Fruit fly (Drosophila melanogaster) whole organism, embryonic: ENCODE results near the gene BORCS5.

Experiments
- BEAF-32 ChIP-seq: fragments of 200-800 bp; sonication (Bioruptor generic); optimal IDR thresholded peaks from 3 replicates; lab custom pipeline; 2017; ENCODE audit warnings: missing biosample characterization, missing genetic modification characterization, mild to moderate bottlenecking, moderate library complexity, missing genetic modification reagents
- Bgb ChIP-seq: fragments of 200-800 bp; sonication (Bioruptor generic); IDR thresholded peaks from 2 replicates; pipeline ENCODE4 v1.3.6; 2022; ENCODE audit warnings: missing biosample characterization, missing genetic modification characterization; ENCODE audit not compliant: partially characterized antibody
- CG11247 ChIP-seq: fragments of 200-800 bp; sonication (Bioruptor generic); IDR thresholded peaks from 2 replicates; pipeline ENCODE4 v1.3.6; 2022; ENCODE audit warnings: missing biosample characterization, missing genetic modification characterization
- CG13287 ChIP-seq: fragments of 200-800 bp; sonication (Bioruptor generic); IDR thresholded peaks from 2 replicates; pipeline ENCODE4 v1.3.6; 2022; ENCODE audit warnings: missing biosample characterization, missing genetic modification characterization; ENCODE audit not compliant: partially characterized antibody
- CG14014 ChIP-seq: fragments of 200-800 bp; sonication (Bioruptor generic); IDR thresholded peaks from 2 replicates; pipeline ENCODE4 v1.3.6; 2022; ENCODE audit warnings: missing biosample characterization, missing genetic modification characterization
- CG14860 ChIP-seq: fragments of 200-800 bp; sonication (Bioruptor generic); IDR thresholded peaks from 3 replicates; pipeline ENCODE4 v1.3.6; 2022; ENCODE audit warnings: missing biosample characterization, missing genetic modification characterization; ENCODE audit not compliant: partially characterized antibody
- CG15011 ChIP-seq: fragments of 200-800 bp; sonication (Bioruptor generic); optimal IDR thresholded peaks from 3 replicates; lab custom pipeline; 2018; ENCODE audit warnings: missing biosample characterization, mild to moderate bottlenecking, missing genetic modification characterization
- CG1603 ChIP-seq: fragments of 200-800 bp; sonication (Bioruptor generic); optimal IDR thresholded peaks from 2 replicates; lab custom pipeline; 2019; ENCODE audit warnings: missing biosample characterization, mild to moderate bottlenecking, missing genetic modification characterization, moderate library complexity
- CG18011 ChIP-seq: fragments of 200-800 bp; sonication (Bioruptor generic); optimal IDR thresholded peaks from 2 replicates; lab custom pipeline; 2017; ENCODE audit warnings: missing biosample characterization, missing genetic modification characterization, mild to moderate bottlenecking, moderate library complexity, missing genotype
- CG2116 ChIP-seq: fragments of 200-800 bp; sonication (Bioruptor generic); optimal IDR thresholded peaks from 3 replicates; lab custom pipeline; 2018; ENCODE audit warnings: missing biosample characterization, mild to moderate bottlenecking, missing genetic modification characterization
- CG2129 ChIP-seq: fragments of 200-800 bp; sonication (Bioruptor generic); IDR thresholded peaks from 2 replicates; pipeline ENCODE4 v1.3.6; 2022; ENCODE audit warnings: missing biosample characterization, missing genetic modification characterization; ENCODE audit not compliant: partially characterized antibody
- CG30020 ChIP-seq: fragments of 200-800 bp; optimal IDR thresholded peaks from 2 replicates; lab custom pipeline; 2019; ENCODE audit warnings: missing biosample characterization, mild to moderate bottlenecking, missing genetic modification characterization, moderate library complexity
- CG31224 ChIP-seq: fragments of 200-800 bp; sonication (Bioruptor generic); IDR thresholded peaks from 2 replicates; pipeline ENCODE4 v1.3.6; 2022; ENCODE audit warnings: missing biosample characterization, missing genetic modification characterization
- CG3995 ChIP-seq: fragments of 200-800 bp; sonication (Bioruptor generic); optimal IDR thresholded peaks from 3 replicates; lab custom pipeline; 2016; ENCODE audit warnings: missing biosample characterization, missing genetic modification characterization
- CG42726 ChIP-seq: fragments of 200-800 bp; sonication (Bioruptor generic); IDR thresholded peaks from 2 replicates; pipeline ENCODE4 v1.3.6; 2022; ENCODE audit warnings: missing biosample characterization, missing genetic modification characterization; ENCODE audit not compliant: partially characterized antibody
- CG4360 ChIP-seq: fragments of 200-800 bp; sonication (Bioruptor generic); IDR thresholded peaks from 2 replicates; pipeline ENCODE4 v1.3.6; 2022; ENCODE audit warnings: missing biosample characterization, missing genetic modification characterization
- CG4404 ChIP-seq: fragments of 200-800 bp; sonication (Bioruptor generic); IDR thresholded peaks from 2 replicates; pipeline ENCODE4 v1.3.6; 2022; ENCODE audit warnings: missing biosample characterization, missing genetic modification characterization
- CG4424 ChIP-seq: fragments of 200-800 bp; sonication (Bioruptor generic); optimal IDR thresholded peaks from 3 replicates; lab custom pipeline; 2016; ENCODE audit warnings: missing biosample characterization, missing genetic modification characterization
- CG4707 ChIP-seq: fragments of 200-800 bp; sonication (Bioruptor generic); optimal IDR thresholded peaks from 2 replicates; lab custom pipeline; 2018; ENCODE audit warnings: missing biosample characterization, mild to moderate bottlenecking, missing genetic modification characterization, moderate library complexity
- CG8281 ChIP-seq: fragments of 200-800 bp; sonication (Bioruptor generic); optimal IDR thresholded peaks from 2 replicates; lab custom pipeline; 2018; ENCODE audit warnings: missing biosample characterization, mild to moderate bottlenecking, missing genetic modification characterization, moderate library complexity
- CG9817 ChIP-seq: fragments of 200-800 bp; sonication (Bioruptor generic); optimal IDR thresholded peaks from 2 replicates; lab custom pipeline; 2018; ENCODE audit warnings: missing biosample characterization, mild to moderate bottlenecking, missing genetic modification characterization, moderate library complexity
- CHES-1-like ChIP-seq: fragments of 200-800 bp; sonication (Bioruptor generic); optimal IDR thresholded peaks from 2 replicates; lab custom pipeline; 2016; ENCODE audit warnings: missing biosample characterization, missing genetic modification characterization
- Dref ChIP-seq: fragments of 200-800 bp; sonication (Bioruptor generic); IDR thresholded peaks from 2 replicates; pipeline ENCODE4 v1.3.6; 2022; ENCODE audit warnings: missing biosample characterization, missing genetic modification characterization
- Ets97D ChIP-seq: fragments of 200-800 bp; sonication (Bioruptor generic); optimal IDR thresholded peaks from 3 replicates; lab custom pipeline; 2016; ENCODE audit warnings: missing biosample characterization, missing genetic modification characterization
- Fer3 ChIP-seq: fragments of 200-800 bp; sonication (Bioruptor generic); optimal IDR thresholded peaks from 2 replicates; lab custom pipeline; 2018; ENCODE audit warnings: missing biosample characterization, mild to moderate bottlenecking, missing genetic modification characterization, moderate library complexity
- HHEX ChIP-seq: fragments of 200-800 bp; sonication (Bioruptor generic); optimal IDR thresholded peaks from 3 replicates; lab custom pipeline; 2017; ENCODE audit warnings: missing biosample characterization, mild to moderate bottlenecking, missing genetic modification characterization, missing genetic modification reagents
- HLH4C ChIP-seq: fragments of 200-800 bp; sonication (Bioruptor generic); IDR thresholded peaks from 3 replicates; pipeline ENCODE4 v1.3.6; 2022; ENCODE audit warnings: missing biosample characterization, missing genetic modification characterization; ENCODE audit not compliant: partially characterized antibody
- Scr ChIP-seq: fragments of 200-800 bp; sonication (Bioruptor generic); IDR thresholded peaks from 2 replicates; pipeline ENCODE4 v1.3.6; 2022; ENCODE audit warnings: missing biosample characterization, missing genetic modification characterization; ENCODE audit not compliant: partially characterized antibody
- Stat92E ChIP-seq, 3 experiments: fragments of >200 bp in 2 of 3; fragments of 200-800 bp in 1 of 3; sonication (Bioruptor generic) in 1 of 3; optimal IDR thresholded peaks; 2 replicates each; lab custom pipeline; 2017 to 2019; ENCODE audit warnings: missing biosample characterization in 3 of 3, missing genetic modification characterization in 3 of 3, mild to moderate bottlenecking in 1 of 3, moderate library complexity in 1 of 3
- Xbp1 ChIP-seq: fragments of 200-800 bp; sonication (Bioruptor generic); optimal IDR thresholded peaks from 3 replicates; lab custom pipeline; 2016; ENCODE audit warnings: missing biosample characterization, mild to moderate bottlenecking, missing genetic modification characterization
- YL-1 ChIP-seq: fragments of 200-800 bp; sonication (Bioruptor generic); optimal IDR thresholded peaks from 3 replicates; lab custom pipeline; 2017; ENCODE audit warnings: missing biosample characterization, mild to moderate bottlenecking, missing genetic modification characterization
- amos ChIP-seq: fragments of 200-800 bp; sonication (Bioruptor generic); IDR thresholded peaks from 2 replicates; pipeline ENCODE4 v1.3.6; 2022; ENCODE audit warnings: missing biosample characterization, missing genetic modification characterization; ENCODE audit not compliant: partially characterized antibody
- ara ChIP-seq: fragments of 200-800 bp; sonication (Bioruptor generic); IDR thresholded peaks from 2 replicates; pipeline ENCODE4 v1.3.6; 2022; ENCODE audit warnings: missing biosample characterization, missing genetic modification characterization
- ato ChIP-seq: fragments of 200-800 bp; sonication (Bioruptor generic); IDR thresholded peaks from 2 replicates; pipeline ENCODE4 v1.3.6; 2022; ENCODE audit warnings: missing biosample characterization, missing genetic modification characterization; ENCODE audit not compliant: partially characterized antibody
- chinmo ChIP-seq: fragments of 200-800 bp; sonication (Bioruptor generic); IDR thresholded peaks from 4 replicates; pipeline ENCODE4 v1.3.6; 2022; ENCODE audit warnings: missing biosample characterization, missing genetic modification characterization; ENCODE audit not compliant: partially characterized antibody
- cwo ChIP-seq: fragments of 200-800 bp; sonication (Bioruptor generic); optimal IDR thresholded peaks from 3 replicates; lab custom pipeline; 2017; ENCODE audit warnings: missing biosample characterization, missing genetic modification characterization, mild to moderate bottlenecking, moderate library complexity, missing genetic modification reagents
- dan ChIP-seq: fragments of 200-800 bp; sonication (Bioruptor generic); IDR thresholded peaks from 2 replicates; pipeline ENCODE4 v1.3.6; 2022; ENCODE audit warnings: missing biosample characterization, missing genetic modification characterization
- dm ChIP-seq: fragments of 200-800 bp; sonication (Bioruptor generic); optimal IDR thresholded peaks from 3 replicates; lab custom pipeline; 2016; ENCODE audit warnings: missing biosample characterization, missing genetic modification characterization
- dysf ChIP-seq: fragments of 200-800 bp; sonication (Bioruptor generic); IDR thresholded peaks from 3 replicates; pipeline ENCODE4 v1.3.6; 2022; ENCODE audit warnings: missing biosample characterization, missing genetic modification characterization
- gcm ChIP-seq: fragments of 200-800 bp; sonication (Bioruptor generic); optimal IDR thresholded peaks from 2 replicates; lab custom pipeline; 2019; ENCODE audit warnings: missing biosample characterization, mild to moderate bottlenecking, missing genetic modification characterization, moderate library complexity
- ham ChIP-seq: fragments of 200-800 bp; sonication (Bioruptor generic); IDR thresholded peaks from 2 replicates; pipeline ENCODE4 v1.3.6; 2022; ENCODE audit warnings: missing biosample characterization, missing genetic modification characterization
- hkb ChIP-seq, 2 experiments: fragments of 200-800 bp in 1 of 2; fragments of >200 bp in 1 of 2; sonication (Bioruptor generic) in 1 of 2; IDR thresholded peaks in 1 of 2; optimal IDR thresholded peaks in 1 of 2; 2 replicates each; pipeline versions ENCODE4 v1.3.6 to Lab custom; 2017 to 2022; ENCODE audit warnings: missing biosample characterization in 1 of 2, missing genetic modification characterization in 1 of 2
- inv ChIP-seq: fragments of 200-800 bp; sonication (Bioruptor generic); IDR thresholded peaks from 2 replicates; pipeline ENCODE4 v1.3.6; 2022; ENCODE audit warnings: missing biosample characterization, missing genetic modification characterization; ENCODE audit not compliant: partially characterized antibody
- knrl ChIP-seq: fragments of 200-800 bp; sonication (Bioruptor generic); IDR thresholded peaks from 3 replicates; pipeline ENCODE4 v1.3.6; 2022; ENCODE audit warnings: missing biosample characterization, missing genetic modification characterization; ENCODE audit not compliant: partially characterized antibody
- mam ChIP-seq: fragments of 200-800 bp; sonication (Bioruptor generic); optimal IDR thresholded peaks from 3 replicates; lab custom pipeline; 2016; ENCODE audit warnings: missing biosample characterization, missing genetic modification characterization
- sima ChIP-seq: fragments of 200-800 bp; sonication (Bioruptor generic); optimal IDR thresholded peaks from 2 replicates; lab custom pipeline; 2016; ENCODE audit warnings: missing biosample characterization, missing genetic modification characterization
- slbo ChIP-seq: fragments of 200-800 bp; sonication (Bioruptor generic); IDR thresholded peaks from 2 replicates; pipeline ENCODE4 v1.3.6; 2022; ENCODE audit warnings: missing biosample characterization, missing genetic modification characterization
- unc-4 ChIP-seq: fragments of 200-800 bp; sonication (Bioruptor generic); IDR thresholded peaks from 2 replicates; pipeline ENCODE4 v1.3.6; 2022; ENCODE audit warnings: missing biosample characterization, missing genetic modification characterization; ENCODE audit not compliant: partially characterized antibody

BORCS5 gene

DNA sequence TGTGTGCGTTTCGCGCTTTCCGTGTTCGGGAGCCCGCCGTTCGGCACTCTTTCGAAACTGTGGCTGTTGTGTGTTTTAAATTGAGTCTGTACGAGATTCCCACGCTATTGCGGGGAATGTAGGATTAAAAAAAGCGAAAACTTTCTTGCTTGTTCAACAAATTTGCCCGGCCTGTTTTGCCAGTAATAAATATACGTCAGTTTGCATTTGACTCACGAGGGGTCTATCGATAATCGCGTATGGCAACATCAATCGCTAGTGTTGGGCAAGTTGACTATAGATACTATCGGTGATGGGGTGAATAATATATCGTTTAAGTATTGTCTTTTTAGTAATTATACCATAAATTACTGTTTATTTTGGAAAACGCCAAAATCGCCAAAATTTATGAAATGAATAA is 32.6 kb upstream of the BORCS5 start, which contains the start of gene Upf1 (continued):
- TF ChIP-seq CG8281 (tag; lab: Kevin White, UChicago) = no peak
- TF ChIP-seq CG11247 = no peak
- TF ChIP-seq dm (GFP tag; lab: Kevin White, UChicago) = peak; percentile 15
- peak; percentile 88 for TF ChIP-seq CG42726 (GFP tag; lab: Robert Waterston, UW)
- peak; percentile 81 for TF ChIP-seq Dref
- no peak for TF ChIP-seq CG18011 (GFP tag; lab: Kevin White, UChicago)
- TF ChIP-seq sima (GFP tag; lab: Kevin White, UChicago) = no peak
- peak; percentile 94 for TF ChIP-seq knrl (GFP tag; lab: Robert Waterston, UW)
- TF ChIP-seq gcm = no peak
- TF ChIP-seq CG1603 (tag; lab: Kevin White, UChicago) = no peak
- TF ChIP-seq CG2129 (GFP tag; lab: Robert Waterston, UW) = peak; percentile 79
- TF ChIP-seq CG30020 (tag; lab: Kevin White, UChicago) = peak; percentile 49
- TF ChIP-seq CG4404 (GFP tag; lab: Robert Waterston, UW) = no peak
- TF ChIP-seq CG4424 (GFP tag; lab: Kevin White, UChicago) = peak; percentile 4
- TF ChIP-seq Scr = peak; percentile 90
- TF ChIP-seq HHEX = no peak
- TF ChIP-seq dan = no peak
- peak; percentile 95 for TF ChIP-seq Bgb (GFP tag; lab: Robert Waterston, UW)
- peak; percentile 89 for TF ChIP-seq BEAF-32 (GFP tag; lab: Kevin White, UChicago)
- TF ChIP-seq cwo (GFP tag; lab: Kevin White, UChicago) = no peak
- TF ChIP-seq Xbp1 = peak; percentile 29
- peak; percentile 96 for TF ChIP-seq CG3995 (GFP tag; lab: Kevin White, UChicago)
- TF ChIP-seq CG2116 = peak; percentile 36
- peak; percentile 30 for TF ChIP-seq mam (GFP tag; lab: Kevin White, UChicago)
- no peak for TF ChIP-seq CG4707 (GFP tag; lab: Kevin White, UChicago)
- TF ChIP-seq CG31224 = no peak
- peak; percentile 77 for TF ChIP-seq ato (GFP tag; lab: Robert Waterston, UW)
- no peak for TF ChIP-seq ara (GFP tag; lab: Robert Waterston, UW)
- no peak for TF ChIP-seq hkb (optimal IDR thresholded peaks at IDR 0.05; lab: Kevin White, UChicago)
- no peak for TF ChIP-seq hkb (GFP tag; IDR thresholded peaks at IDR 0.05; lab: Robert Waterston, UW)
- no peak for TF ChIP-seq CG9817 (tag; lab: Kevin White, UChicago)
- TF ChIP-seq CG4360 (GFP tag; lab: Robert Waterston, UW) = no peak
- no peak for TF ChIP-seq Stat92E (GFP tag; optimal IDR thresholded peaks at IDR 0.05; lab: Kevin White, UChicago)
- peak; percentile 94 for TF ChIP-seq amos
- no peak for TF ChIP-seq CG14014 (GFP tag; lab: Robert Waterston, UW)
- no peak for TF ChIP-seq ham
- TF ChIP-seq unc-4 (GFP tag; lab: Robert Waterston, UW) = peak; percentile 85
- peak; percentile 18 for TF ChIP-seq CHES-1-like (GFP tag; lab: Kevin White, UChicago)
- TF ChIP-seq YL-1 (GFP tag; lab: Kevin White, UChicago) = peak; percentile 21
- no peak for TF ChIP-seq dysf (GFP tag; lab: Robert Waterston, UW)
- TF ChIP-seq CG14860 = peak; percentile 90
- TF ChIP-seq CG13287 (GFP tag; lab: Robert Waterston, UW) = peak; percentile 90
- peak; percentile 45; the same call in 1 of the 2 replicates for TF ChIP-seq slbo
- TF ChIP-seq chinmo = peak; percentile 91; the same call in 3 of the 4 replicates
- peak; percentile 36 for TF ChIP-seq Ets97D
- no peak for TF ChIP-seq CG15011 (GFP tag; lab: Kevin White, UChicago)
- TF ChIP-seq inv (GFP tag; lab: Robert Waterston, UW) = peak; percentile 92
- TF ChIP-seq HLH4C (GFP tag; lab: Robert Waterston, UW) = peak; percentile 87
- TF ChIP-seq Fer3 (tag; lab: Kevin White, UChicago) = no peak
